Fruit fly (Drosophila melanogaster) whole organism, prepupa: ENCODE data around the gene dnc.
A peak's percentile ranks its signal among the peaks of the same experiment; 100 is the strongest.

Experiments
- Blimp-1 ChIP-seq: fragments of 200-800 bp; sonication (Bioruptor generic); optimal IDR thresholded peaks from 3 replicates; lab custom pipeline; 2017; ENCODE audit warnings: missing biosample characterization, missing genetic modification characterization, mild to moderate bottlenecking, moderate library complexity, missing genetic modification reagents
- CG10631 ChIP-seq: fragments of 200-800 bp; sonication (Bioruptor generic); optimal IDR thresholded peaks from 2 replicates; lab custom pipeline; 2016; ENCODE audit warnings: missing biosample characterization, missing genetic modification characterization
- CG10669 ChIP-seq: fragments of 200-800 bp; sonication (Bioruptor generic); optimal IDR thresholded peaks from 3 replicates; lab custom pipeline; 2018; ENCODE audit warnings: missing biosample characterization, mild to moderate bottlenecking, missing genetic modification characterization, moderate library complexity
- CG11294 ChIP-seq: fragments of 200-800 bp; sonication (Bioruptor generic); IDR thresholded peaks from 2 replicates; pipeline ENCODE4 v1.3.6; 2022; ENCODE audit warnings: missing biosample characterization, missing genetic modification characterization
- CG11902 ChIP-seq: fragments of 200-800 bp; sonication (Bioruptor generic); optimal IDR thresholded peaks from 3 replicates; lab custom pipeline; 2016; ENCODE audit warnings: missing biosample characterization, missing genetic modification characterization
- CG1621 ChIP-seq: fragments of 200-800 bp; sonication (Bioruptor generic); optimal IDR thresholded peaks from 3 replicates; lab custom pipeline; 2018; ENCODE audit warnings: missing biosample characterization, mild to moderate bottlenecking, missing genetic modification characterization
- CG16779 ChIP-seq: fragments of 200-800 bp; sonication (Bioruptor generic); optimal IDR thresholded peaks from 3 replicates; lab custom pipeline; 2017; ENCODE audit warnings: missing biosample characterization, mild to moderate bottlenecking, missing genetic modification characterization
- CG3032 ChIP-seq: fragments of 200-800 bp; optimal IDR thresholded peaks from 2 replicates; lab custom pipeline; 2019; ENCODE audit warnings: missing biosample characterization, mild to moderate bottlenecking, missing genetic modification characterization, moderate library complexity
- CG31627 ChIP-seq: fragments of 200-800 bp; sonication (Bioruptor generic); optimal IDR thresholded peaks from 3 replicates; lab custom pipeline; 2016; ENCODE audit warnings: missing biosample characterization, missing genetic modification characterization
- CG32006 ChIP-seq: fragments of 200-800 bp; sonication (Bioruptor generic); optimal IDR thresholded peaks from 3 replicates; lab custom pipeline; 2017; ENCODE audit warnings: missing biosample characterization, mild to moderate bottlenecking, missing genetic modification characterization
- CG3919 ChIP-seq: fragments of 200-800 bp; sonication (Bioruptor generic); optimal IDR thresholded peaks from 3 replicates; lab custom pipeline; 2016; ENCODE audit warnings: missing biosample characterization, missing genetic modification characterization
- CG4318 ChIP-seq: fragments of 200-800 bp; sonication (Bioruptor generic); optimal IDR thresholded peaks from 3 replicates; lab custom pipeline; 2017; ENCODE audit warnings: missing biosample characterization, mild to moderate bottlenecking, missing genetic modification characterization
- CG6163 ChIP-seq: fragments of 200-800 bp; sonication (Bioruptor generic); IDR thresholded peaks from 3 replicates; pipeline ENCODE4 v1.3.6; 2022; ENCODE audit warnings: missing biosample characterization, missing genetic modification characterization
- CG6792 ChIP-seq: fragments of 200-800 bp; sonication (Bioruptor generic); optimal IDR thresholded peaks from 3 replicates; lab custom pipeline; 2016; ENCODE audit warnings: missing biosample characterization, missing genetic modification characterization
- CG6808 ChIP-seq: fragments of 200-800 bp; sonication (Bioruptor generic); optimal IDR thresholded peaks from 3 replicates; lab custom pipeline; 2017; ENCODE audit warnings: missing biosample characterization, missing genetic modification characterization, mild to moderate bottlenecking, moderate library complexity, missing genetic modification reagents
- CG6854 ChIP-seq: fragments of 200-800 bp; sonication (Bioruptor generic); optimal IDR thresholded peaks from 2 replicates; lab custom pipeline; 2017; ENCODE audit warnings: missing biosample characterization, mild to moderate bottlenecking, missing genetic modification characterization
- CG7368 ChIP-seq: fragments of 200-800 bp; sonication (Bioruptor generic); optimal IDR thresholded peaks from 3 replicates; lab custom pipeline; 2016; ENCODE audit warnings: missing biosample characterization, missing genetic modification characterization
- CG8119 ChIP-seq: fragments of 200-800 bp; sonication (Bioruptor generic); IDR thresholded peaks from 3 replicates; pipeline ENCODE4 v1.3.6; 2022; ENCODE audit warnings: missing biosample characterization, missing genetic modification characterization
- CG8319 ChIP-seq: fragments of 200-800 bp; sonication (Bioruptor generic); optimal IDR thresholded peaks from 3 replicates; lab custom pipeline; 2016; ENCODE audit warnings: missing biosample characterization, missing genetic modification characterization
- CG8632 ChIP-seq: fragments of 200-800 bp; sonication (Bioruptor generic); optimal IDR thresholded peaks from 3 replicates; lab custom pipeline; 2016; ENCODE audit warnings: missing biosample characterization, missing genetic modification characterization
- Eip75B ChIP-seq: fragments of 200-800 bp; sonication (Bioruptor generic); optimal IDR thresholded peaks from 3 replicates; lab custom pipeline; 2016; ENCODE audit warnings: missing biosample characterization, missing genetic modification characterization
- Eip78C ChIP-seq: fragments of 200-800 bp; sonication (Bioruptor generic); peaks from one replicate; lab custom pipeline; 2016; ENCODE audit warnings: missing biosample characterization, missing genetic modification characterization
- Eip93F ChIP-seq: fragments of 200-800 bp; sonication (Bioruptor generic); optimal IDR thresholded peaks from 2 replicates; lab custom pipeline; 2016; ENCODE audit warnings: missing biosample characterization, mild to moderate bottlenecking, missing genetic modification characterization
- Ets21C ChIP-seq: fragments of 200-800 bp; sonication (Bioruptor generic); optimal IDR thresholded peaks from 3 replicates; lab custom pipeline; 2016; ENCODE audit warnings: missing biosample characterization, missing genetic modification characterization
- Ets96B ChIP-seq: fragments of 200-800 bp; optimal IDR thresholded peaks from 2 replicates; lab custom pipeline; 2019; ENCODE audit warnings: missing biosample characterization, mild to moderate bottlenecking, missing genetic modification characterization, moderate library complexity
- Gug ChIP-seq: fragments of 200-800 bp; sonication (Bioruptor generic); IDR thresholded peaks from 2 replicates; pipeline ENCODE4 v1.3.6; 2022; ENCODE audit warnings: missing biosample characterization, missing genetic modification characterization
- Hr4 ChIP-seq: fragments of 200-800 bp; sonication (Bioruptor generic); optimal IDR thresholded peaks from 3 replicates; lab custom pipeline; 2016; ENCODE audit warnings: missing biosample characterization, missing genetic modification characterization
- Lpt ChIP-seq: fragments of 200-800 bp; sonication (Bioruptor generic); optimal IDR thresholded peaks from 3 replicates; lab custom pipeline; 2016; ENCODE audit warnings: missing biosample characterization, missing genetic modification characterization
- OdsH ChIP-seq: fragments of 200-800 bp; sonication (Bioruptor generic); optimal IDR thresholded peaks from 3 replicates; lab custom pipeline; 2016; ENCODE audit warnings: missing biosample characterization, missing genetic modification characterization
- Sox14 ChIP-seq: fragments of 200-800 bp; sonication (Bioruptor generic); optimal IDR thresholded peaks from 3 replicates; lab custom pipeline; 2016; ENCODE audit warnings: missing biosample characterization, missing genetic modification characterization
- achi ChIP-seq: fragments of 200-800 bp; sonication (Bioruptor generic); optimal IDR thresholded peaks from 3 replicates; lab custom pipeline; 2016; ENCODE audit warnings: missing biosample characterization, missing genetic modification characterization
- cyc ChIP-seq: fragments of 200-800 bp; sonication (Bioruptor generic); optimal IDR thresholded peaks from 3 replicates; lab custom pipeline; 2016; ENCODE audit warnings: missing biosample characterization, missing genetic modification characterization
- dac ChIP-seq: fragments of 200-800 bp; sonication (Bioruptor generic); optimal IDR thresholded peaks from 2 replicates; lab custom pipeline; 2017; ENCODE audit warnings: missing biosample characterization, mild to moderate bottlenecking, missing genetic modification characterization
- eg ChIP-seq: fragments of 200-800 bp; sonication (Bioruptor generic); IDR thresholded peaks from 3 replicates; pipeline ENCODE4 v1.3.6; 2022; ENCODE audit warnings: missing biosample characterization, missing genetic modification characterization
- esn ChIP-seq: fragments of 200-800 bp; sonication (Bioruptor generic); optimal IDR thresholded peaks from 2 replicates; lab custom pipeline; 2016; ENCODE audit warnings: missing biosample characterization, mild to moderate bottlenecking, missing genetic modification characterization, moderate library complexity
- fd59A ChIP-seq: fragments of 200-800 bp; sonication (Bioruptor generic); optimal IDR thresholded peaks from 2 replicates; lab custom pipeline; 2017; ENCODE audit warnings: missing biosample characterization, mild to moderate bottlenecking, missing genetic modification characterization, missing genetic modification reagents
- fd85E ChIP-seq: fragments of 200-800 bp; sonication (Bioruptor generic); optimal IDR thresholded peaks from 3 replicates; lab custom pipeline; 2016; ENCODE audit warnings: missing biosample characterization, missing genetic modification characterization
- fkh ChIP-seq: fragments of 200-800 bp; sonication (Bioruptor generic); optimal IDR thresholded peaks from 3 replicates; lab custom pipeline; 2017; ENCODE audit warnings: missing biosample characterization, mild to moderate bottlenecking, missing genetic modification characterization, moderate library complexity
- lz ChIP-seq: fragments of 200-800 bp; sonication (Bioruptor generic); optimal IDR thresholded peaks from 3 replicates; lab custom pipeline; 2016; ENCODE audit warnings: missing biosample characterization, missing genetic modification characterization
- net ChIP-seq: fragments of 200-800 bp; sonication (Bioruptor generic); optimal IDR thresholded peaks from 3 replicates; lab custom pipeline; 2016; ENCODE audit warnings: missing biosample characterization, missing genetic modification characterization
- pdm3 ChIP-seq: fragments of 200-800 bp; sonication (Bioruptor generic); optimal IDR thresholded peaks from 3 replicates; lab custom pipeline; 2016; ENCODE audit warnings: missing biosample characterization, missing genetic modification characterization
- salr ChIP-seq, 2 experiments: fragments of 200-800 bp; sonication (Bioruptor generic); optimal IDR thresholded peaks; 3 replicates each; lab custom pipeline; 2016 to 2018; ENCODE audit warnings: missing biosample characterization in 2 of 2, missing genetic modification characterization in 2 of 2, mild to moderate bottlenecking in 1 of 2
- spab ChIP-seq: fragments of 200-800 bp; sonication (Bioruptor generic); optimal IDR thresholded peaks from 2 replicates; lab custom pipeline; 2017; ENCODE audit warnings: missing biosample characterization, mild to moderate bottlenecking, missing genetic modification characterization, missing genetic modification reagents
- svp ChIP-seq: fragments of 200-800 bp; sonication (Bioruptor generic); peaks from one replicate; lab custom pipeline; 2016; ENCODE audit warnings: missing biosample characterization, missing genetic modification characterization
- topi ChIP-seq: fragments of 200-800 bp; sonication (Bioruptor generic); optimal IDR thresholded peaks from 3 replicates; lab custom pipeline; 2016; ENCODE audit warnings: missing biosample characterization, missing genetic modification characterization
- vri ChIP-seq: fragments of 200-800 bp; sonication (Bioruptor generic); optimal IDR thresholded peaks from 3 replicates; lab custom pipeline; 2016; ENCODE audit warnings: missing biosample characterization, mild to moderate bottlenecking, missing genetic modification characterization

dnc gene

DNA sequence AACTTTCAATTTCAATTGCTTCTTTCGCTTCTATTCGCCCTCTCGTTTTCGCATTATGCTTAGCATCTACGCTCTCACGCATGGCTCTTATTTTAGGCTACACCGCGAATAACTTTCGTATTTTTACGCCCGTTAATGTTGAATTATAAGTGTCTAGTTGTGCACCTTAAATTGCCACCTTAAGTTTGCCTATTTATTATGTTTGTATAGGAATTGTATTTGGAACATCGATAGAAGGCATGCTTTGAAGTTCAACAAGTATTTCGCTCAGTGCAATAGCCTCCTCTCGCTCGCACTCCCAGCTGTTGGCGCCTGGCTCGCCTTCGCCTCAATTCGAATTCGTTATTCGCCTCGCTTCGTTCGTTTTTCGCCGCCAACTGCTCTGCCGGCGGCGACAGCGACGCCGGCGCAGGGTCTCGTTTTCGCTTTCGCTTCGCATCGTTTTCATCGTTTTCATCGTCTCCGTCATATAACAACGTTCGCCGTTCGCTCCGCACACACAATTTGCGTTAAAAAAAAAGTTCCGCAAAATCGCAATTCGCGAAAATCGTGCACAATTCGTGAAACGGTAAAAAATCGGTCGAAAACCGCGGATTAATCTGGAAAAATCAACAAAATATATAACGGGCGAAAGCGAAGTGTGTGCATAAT lies 118.7 kb downstream of the dnc start (continued):
- TF ChIP-seq CG4318 (GFP tag; lab: Kevin White, UChicago): peak; percentile 97
- TF ChIP-seq net: peak; percentile 97
- peak; percentile 99 for TF ChIP-seq CG6163 (GFP tag; lab: Robert Waterston, UW)
- TF ChIP-seq CG6808: peak; percentile 89
- TF ChIP-seq spab (GFP tag; lab: Kevin White, UChicago): peak; percentile 92
- TF ChIP-seq Ets96B: peak; percentile 95
- TF ChIP-seq fkh: peak; percentile 80
- peak; percentile 97 for TF ChIP-seq Lpt (GFP tag; lab: Kevin White, UChicago)
- peak; percentile 97 for TF ChIP-seq CG7368 (GFP tag; lab: Kevin White, UChicago)
- peak; percentile 94 for TF ChIP-seq lz (GFP tag; lab: Kevin White, UChicago)
- TF ChIP-seq fd85E (GFP tag; lab: Kevin White, UChicago): peak; percentile 88
- TF ChIP-seq Blimp-1: peak; percentile 57
- peak; percentile 97 for TF ChIP-seq Gug
- TF ChIP-seq Ets21C (GFP tag; lab: Kevin White, UChicago): peak; percentile 91
- peak; percentile 97 for TF ChIP-seq CG1621
- TF ChIP-seq CG16779 (tag; lab: Kevin White, UChicago): peak; percentile 92
- peak; percentile 94 for TF ChIP-seq svp (GFP tag; lab: Kevin White, UChicago)
- TF ChIP-seq Eip78C (GFP tag; lab: Kevin White, UChicago): peak; percentile 99
- peak; percentile 88 for TF ChIP-seq CG11902 (GFP tag; lab: Kevin White, UChicago)
- peak; percentile 96 for TF ChIP-seq Eip75B (GFP tag; lab: Kevin White, UChicago)
- peak; percentile 94 for TF ChIP-seq esn (GFP tag; lab: Kevin White, UChicago)
- peak; percentile 96 for TF ChIP-seq achi (GFP tag; lab: Kevin White, UChicago)
- TF ChIP-seq topi (GFP tag; lab: Kevin White, UChicago): peak; percentile 93
- TF ChIP-seq, all 60 proteins: peak for 60

DNA sequence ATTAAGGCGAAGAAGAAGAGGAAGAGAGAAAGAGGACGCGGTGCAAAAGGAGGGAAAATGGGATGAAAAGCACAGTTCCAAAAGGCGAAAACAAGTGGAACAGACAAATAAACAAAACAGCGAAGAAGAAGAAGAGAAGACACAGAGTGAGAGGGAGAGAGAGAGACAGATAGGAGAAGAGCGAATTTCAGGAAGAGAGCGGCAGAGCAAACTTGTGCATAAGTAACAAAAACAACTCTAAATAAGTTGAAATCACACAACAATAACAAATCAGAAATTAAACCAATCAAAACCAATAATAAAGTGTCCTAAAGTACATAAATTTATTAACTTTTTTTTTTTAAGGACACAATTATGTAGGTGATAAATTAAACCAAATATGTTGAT lies 119.2 kb downstream of the dnc start:
- no peak for TF ChIP-seq Blimp-1
- no peak for TF ChIP-seq CG3919 (GFP tag; lab: Kevin White, UChicago)
- TF ChIP-seq CG11294 (GFP tag; lab: Robert Waterston, UW): no peak
- TF ChIP-seq CG32006: no peak
- TF ChIP-seq vri (GFP tag; lab: Kevin White, UChicago): no peak
- no peak for TF ChIP-seq CG3032 (tag; lab: Kevin White, UChicago)
- no peak for TF ChIP-seq salr (GFP tag; optimal IDR thresholded peaks at IDR 0.05; lab: Kevin White, UChicago)
- TF ChIP-seq svp (GFP tag; lab: Kevin White, UChicago): no peak
- no peak for TF ChIP-seq CG4318 (GFP tag; lab: Kevin White, UChicago)
- TF ChIP-seq lz (GFP tag; lab: Kevin White, UChicago): no peak
- TF ChIP-seq CG8119 (GFP tag; lab: Robert Waterston, UW): no peak
- TF ChIP-seq spab (GFP tag; lab: Kevin White, UChicago): no peak

DNA sequence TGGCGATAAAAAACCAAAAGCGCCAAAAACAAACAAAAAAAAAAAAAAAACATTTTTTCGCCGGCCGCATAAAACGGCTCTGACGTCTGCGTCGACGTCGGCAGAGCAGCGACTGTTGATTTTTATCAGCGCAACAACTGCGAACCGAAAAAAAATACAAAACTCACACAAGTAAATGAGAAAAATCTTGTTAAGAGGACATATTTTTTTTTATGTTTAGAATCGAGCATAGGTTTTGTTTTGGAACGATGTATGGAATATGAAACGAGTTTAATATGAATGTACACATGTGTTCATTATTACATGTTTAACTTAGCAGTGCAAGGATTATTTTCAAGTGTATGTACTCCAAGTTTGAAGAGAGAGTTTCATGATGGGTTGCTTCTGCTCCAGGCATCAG lies 119.8 kb downstream of the dnc start:
- no peak for TF ChIP-seq CG6854 (GFP tag; lab: Kevin White, UChicago)
- TF ChIP-seq OdsH: peak; percentile 63
- TF ChIP-seq esn (GFP tag; lab: Kevin White, UChicago): peak; percentile 60
- TF ChIP-seq pdm3 (GFP tag; lab: Kevin White, UChicago): peak; percentile 67
- peak; percentile 1 for TF ChIP-seq Ets21C (GFP tag; lab: Kevin White, UChicago)
- TF ChIP-seq vri (GFP tag; lab: Kevin White, UChicago): peak; percentile 23
- TF ChIP-seq cyc (GFP tag; lab: Kevin White, UChicago): peak; percentile 0
- TF ChIP-seq salr (GFP tag; optimal IDR thresholded peaks at IDR 0.05; lab: Kevin White, UChicago): no peak
- TF ChIP-seq CG8632: peak; percentile 42
- TF ChIP-seq CG10631 (GFP tag; lab: Kevin White, UChicago): peak; percentile 39
- TF ChIP-seq Hr4: peak; percentile 63
- peak; percentile 18 for TF ChIP-seq CG6792
- peak; percentile 53 for TF ChIP-seq achi (GFP tag; lab: Kevin White, UChicago)
- peak; percentile 43 for TF ChIP-seq Sox14
- TF ChIP-seq fkh: no peak
- TF ChIP-seq CG31627 (GFP tag; lab: Kevin White, UChicago): peak; percentile 50
- no peak for TF ChIP-seq fd59A (GFP tag; lab: Kevin White, UChicago)
- no peak for TF ChIP-seq CG11902 (GFP tag; lab: Kevin White, UChicago)
- peak; percentile 35 for TF ChIP-seq lz (GFP tag; lab: Kevin White, UChicago)
- TF ChIP-seq Eip93F (GFP tag; lab: Kevin White, UChicago): no peak
- TF ChIP-seq CG8319: peak; percentile 28
- peak; percentile 26 for TF ChIP-seq CG10669 (GFP tag; lab: Kevin White, UChicago)
- peak; percentile 22 for TF ChIP-seq CG3032 (tag; lab: Kevin White, UChicago)
- peak; percentile 35; the same call in 1 of the 3 replicates for TF ChIP-seq CG6163 (GFP tag; lab: Robert Waterston, UW)
- TF ChIP-seq eg (GFP tag; lab: Robert Waterston, UW): peak; percentile 41; the same call in 2 of the 3 replicates
- no peak for TF ChIP-seq dac
